Worm (Caenorhabditis elegans) whole organism, L3 larva: Measurements from ENCODE around the gene comt-4.
A peak's percentile ranks its signal among the peaks of the same experiment; 100 is the strongest.
"Not testable (repeated sequence)": the region's sequence is repeated elsewhere in the genome, so short reads cannot be mapped to it uniquely, and the experiment has no call there.

ENCODE experiments used
- ZK546.5 ChIP-seq: sonication (generic microtip); optimal IDR thresholded peaks from 2 replicates; lab custom pipeline; 2017; ENCODE audit warnings: missing biosample characterization, missing genetic modification characterization
- ama-1 ChIP-seq: fragments of 150-350 bp; optimal IDR thresholded peaks from 2 replicates; lab custom pipeline; 2018
- ceh-28 ChIP-seq: fragments of 150-350 bp; optimal IDR thresholded peaks from 2 replicates; lab custom pipeline; 2014; ENCODE audit warnings: missing biosample characterization, missing genetic modification reagents, missing genetic modification characterization
- ceh-82 ChIP-seq: fragments of 150-350 bp; optimal IDR thresholded peaks from 2 replicates; lab custom pipeline; 2014; ENCODE audit warnings: missing biosample characterization, missing genetic modification characterization
- ceh-9 ChIP-seq: sonication (generic microtip); optimal IDR thresholded peaks from 2 replicates; lab custom pipeline; 2018; ENCODE audit warnings: missing biosample characterization, missing genetic modification characterization
- egl-27 ChIP-seq: sonication (generic microtip); optimal IDR thresholded peaks from 4 replicates; lab custom pipeline; 2017; ENCODE audit warnings: missing biosample characterization, missing genetic modification reagents, missing genetic modification characterization
- egl-5 ChIP-seq: fragments of 150-350 bp; optimal IDR thresholded peaks from 2 replicates; lab custom pipeline; 2017; ENCODE audit warnings: missing biosample characterization, missing genetic modification reagents, missing genetic modification characterization, inconsistent platforms
- elt-1 ChIP-seq: fragments of 150-350 bp; optimal IDR thresholded peaks from 2 replicates; lab custom pipeline; 2014; ENCODE audit warnings: missing biosample characterization, missing genetic modification characterization
- elt-2 ChIP-seq: sonication (generic microtip); optimal IDR thresholded peaks from 2 replicates; lab custom pipeline; 2016; ENCODE audit warnings: missing genetic modification reagents, mild to moderate bottlenecking, missing genetic modification characterization, missing compliant biosample characterization
- elt-3 ChIP-seq, 3 experiments: fragments of 150-350 bp in 1 of 3; sonication (generic microtip) in 2 of 3; optimal IDR thresholded peaks; 2 replicates in 2 of 3; 4 replicates in 1 of 3; lab custom pipeline; 2014 to 2017; ENCODE audit warnings: missing biosample characterization in 3 of 3, missing genetic modification characterization in 3 of 3
- eor-1 ChIP-seq, 2 experiments: fragments of 150-350 bp; optimal IDR thresholded peaks; 2 replicates each; lab custom pipeline; 2014 to 2018; ENCODE audit warnings: missing biosample characterization in 2 of 2, missing genetic modification characterization in 2 of 2
- fkh-10 ChIP-seq: sonication (generic microtip); optimal IDR thresholded peaks from 2 replicates; lab custom pipeline; 2017; ENCODE audit warnings: missing biosample characterization, missing genetic modification reagents, missing genetic modification characterization
- fkh-2 ChIP-seq: fragments of 150-350 bp; optimal IDR thresholded peaks from 2 replicates; lab custom pipeline; 2014; ENCODE audit warnings: missing biosample characterization, missing genetic modification reagents, missing genetic modification characterization
- fos-1 ChIP-seq: fragments of 150-350 bp; optimal IDR thresholded peaks from 2 replicates; lab custom pipeline; 2014; ENCODE audit warnings: missing biosample characterization, missing genetic modification characterization
- lin-39 ChIP-seq: fragments of 150-350 bp; optimal IDR thresholded peaks from 2 replicates; lab custom pipeline; 2018; ENCODE audit warnings: missing biosample characterization, missing genetic modification reagents, missing genetic modification characterization
- lsy-12 ChIP-seq: sonication (generic microtip); optimal IDR thresholded peaks from 2 replicates; lab custom pipeline; 2016; ENCODE audit warnings: mild to moderate bottlenecking, missing genetic modification characterization, missing compliant biosample characterization
- mdl-1 ChIP-seq: fragments of 150-350 bp; optimal IDR thresholded peaks from 2 replicates; lab custom pipeline; 2014; ENCODE audit warnings: missing biosample characterization, missing genetic modification characterization
- mml-1 ChIP-seq: fragments of 150-350 bp; sonication (generic microtip); optimal IDR thresholded peaks from 3 replicates; lab custom pipeline; 2014; ENCODE audit warnings: missing biosample characterization, missing genetic modification characterization
- nfya-1 ChIP-seq: sonication (generic microtip); optimal IDR thresholded peaks from 2 replicates; lab custom pipeline; 2017; ENCODE audit warnings: missing genetic modification characterization, mild to moderate bottlenecking, missing compliant biosample characterization, antibody characterized with exemption, moderate library complexity; ENCODE audit not compliant: insufficient read depth
- nhr-11 ChIP-seq: fragments of 150-350 bp; optimal IDR thresholded peaks from 2 replicates; lab custom pipeline; 2014; ENCODE audit warnings: missing biosample characterization, missing genetic modification characterization
- nhr-23 ChIP-seq: fragments of 150-350 bp; optimal IDR thresholded peaks from 2 replicates; lab custom pipeline; 2014; ENCODE audit warnings: missing biosample characterization, missing genetic modification reagents, missing genetic modification characterization
- nhr-25 ChIP-seq: sonication (generic microtip); optimal IDR thresholded peaks from 2 replicates; lab custom pipeline; 2017; ENCODE audit warnings: missing biosample characterization, missing genetic modification characterization
- nhr-28 ChIP-seq: fragments of 150-350 bp; optimal IDR thresholded peaks from 2 replicates; lab custom pipeline; 2014; ENCODE audit warnings: missing biosample characterization, missing genetic modification characterization
- nhr-76 ChIP-seq: fragments of 150-350 bp; sonication (generic microtip); optimal IDR thresholded peaks from 5 replicates; lab custom pipeline; 2014; ENCODE audit warnings: missing biosample characterization, missing genetic modification characterization
- pha-4 ChIP-seq: fragments of 150-350 bp; optimal IDR thresholded peaks from 2 replicates; lab custom pipeline; 2014; ENCODE audit warnings: missing biosample characterization, missing genetic modification reagents, missing genetic modification characterization
- snpc-4 ChIP-seq: fragments of 150-350 bp; optimal IDR thresholded peaks from 2 replicates; lab custom pipeline; 2014; ENCODE audit warnings: missing biosample characterization, missing genetic modification characterization
- tbx-2 ChIP-seq: sonication (generic microtip); optimal IDR thresholded peaks from 2 replicates; lab custom pipeline; 2016; ENCODE audit warnings: mild to moderate bottlenecking, missing genetic modification characterization, missing compliant biosample characterization
- unc-62 ChIP-seq: fragments of 150-350 bp; sonication (generic microtip); optimal IDR thresholded peaks from 4 replicates; lab custom pipeline; 2014; ENCODE audit warnings: missing biosample characterization, missing genetic modification reagents, missing genetic modification characterization
- zag-1 ChIP-seq: fragments of 150-350 bp; optimal IDR thresholded peaks from 2 replicates; lab custom pipeline; 2014; ENCODE audit warnings: missing biosample characterization, missing genetic modification characterization
- ztf-11 ChIP-seq: fragments of 150-350 bp; optimal IDR thresholded peaks from 2 replicates; lab custom pipeline; 2014; ENCODE audit warnings: missing biosample characterization, missing genetic modification characterization

The comt-4 gene

ce11 chrV:2085745-2086267, 35.8 kb upstream of the comt-4 start, which contains the start of gene F36F12.3:
TSS of gene F36F12.3 (plus strand) at chrV:2085795.
- TF ChIP-seq mml-1, ceh-82, ZK546.5 (tag; lab: Kevin White, UChicago): not testable (repeated sequence)

ce11 chrV:2083869-2084268, 33.9 kb upstream of the comt-4 start:
- TF ChIP-seq nhr-23 (tag; lab: Kevin White, UChicago) (no peak), nhr-28 (no peak), nfya-1 (tag; lab: Kevin White, UChicago) (no peak), nhr-76 (tag; lab: Kevin White, UChicago) (no peak), tbx-2 (tag; lab: Kevin White, UChicago) (no peak), unc-62 (no peak), elt-2 (no peak), nhr-25 (tag; lab: Kevin White, UChicago) (no peak), fkh-10 (GFP tag; lab: Kevin White, UChicago) (no peak), lsy-12 (tag; lab: Kevin White, UChicago) (no peak), egl-27 (no peak), pha-4 (tag; lab: Kevin White, UChicago) (no peak), nhr-11 (tag; lab: Kevin White, UChicago) (no peak)

- TF ChIP-seq ceh-9 (tag; lab: Kevin White, UChicago) (no peak), ZK546.5 (tag; lab: Kevin White, UChicago) (no peak), egl-5 (peak; percentile 1)
These were observed 31.9 kb upstream of the comt-4 start for ce11 chrV:2081894-2082293.

- TF ChIP-seq fos-1 = no peak
- TF ChIP-seq ama-1 (lab: Kevin White, UChicago) = no peak
- no peak for TF ChIP-seq elt-2
- TF ChIP-seq snpc-4 (tag; lab: Kevin White, UChicago) = no peak
- no peak for TF ChIP-seq mdl-1
- TF ChIP-seq eor-1 (tag; optimal IDR thresholded peaks at IDR 0.05; lab: Kevin White, UChicago) = no peak
- TF ChIP-seq elt-1 (tag; lab: Kevin White, UChicago) = no peak
- no peak for TF ChIP-seq zag-1 (tag; lab: Kevin White, UChicago)
- no peak for TF ChIP-seq fkh-2 (tag; lab: Kevin White, UChicago)
- no peak for TF ChIP-seq elt-3 (tag; optimal IDR thresholded peaks at IDR 0.05; lab: Kevin White, UChicago)
- TF ChIP-seq nhr-76 (tag; lab: Kevin White, UChicago) = no peak
- TF ChIP-seq pha-4 (tag; lab: Kevin White, UChicago) = no peak
- TF ChIP-seq fkh-10 (GFP tag; lab: Kevin White, UChicago) = no peak
These were observed 31.3 kb upstream of the comt-4 start for ce11 chrV:2081269-2081668.

ce11 chrV:2076043-2076442, 26.1 kb upstream of the comt-4 start:
- peak; percentile 53 for TF ChIP-seq lin-39 (tag; lab: Kevin White, UChicago)
- no peak for TF ChIP-seq eor-1 (tag; optimal IDR thresholded peaks at IDR 0.05; lab: Kevin White, UChicago)

- no peak for TF ChIP-seq elt-1 (tag; lab: Kevin White, UChicago)
- TF ChIP-seq fkh-2 (tag; lab: Kevin White, UChicago) = no peak
- TF ChIP-seq pha-4 (tag; lab: Kevin White, UChicago) = no peak
- TF ChIP-seq ceh-82 (tag; lab: Kevin White, UChicago) = no peak
- TF ChIP-seq nhr-76 (tag; lab: Kevin White, UChicago) = no peak
- TF ChIP-seq nhr-23 (tag; lab: Kevin White, UChicago) = no peak
- TF ChIP-seq egl-27 = no peak
- no peak for TF ChIP-seq fkh-10 (GFP tag; lab: Kevin White, UChicago)
- TF ChIP-seq ztf-11 (tag; lab: Kevin White, UChicago) = no peak
- TF ChIP-seq nhr-11 (tag; lab: Kevin White, UChicago) = no peak
- no peak for TF ChIP-seq nhr-25 (tag; lab: Kevin White, UChicago)
- TF ChIP-seq ceh-28 (tag; lab: Kevin White, UChicago) = no peak
- TF ChIP-seq, all 47 proteins: peak for 0
These were observed 22.8 kb upstream of the comt-4 start, which contains the start of gene Y40B10A.9 for ce11 chrV:2072807-2073206. TSS of gene Y40B10A.9 (minus strand) at chrV:2072907.
